Worm (Caenorhabditis elegans): ENCODE measurements around the gene C44B12.3.
A peak's percentile ranks its signal among the peaks of the same experiment; 100 is the strongest.

- TF ChIP-seq snpc-1.1 (tag; optimal IDR thresholded peaks at IDR 0.05; ENCODE audit: insufficient read depth) (no peak), athp-1 (tag; optimal IDR thresholded peaks at IDR 0.05) (no peak), unc-130 (GFP tag; optimal IDR thresholded peaks at IDR 0.05) (no peak), zfh-2 (GFP tag; conservative IDR thresholded peaks at IDR 0.05) (peak; percentile 89), repo-1 (tag; optimal IDR thresholded peaks at IDR 0.05) (no peak), dpff-1 (tag; optimal IDR thresholded peaks at IDR 0.05) (no peak), ceh-91 (GFP tag; IDR thresholded peaks at IDR 0.05) (no peak), lin-35 (GFP tag; optimal IDR thresholded peaks at IDR 0.05) (no peak), lin-26 (GFP tag; IDR thresholded peaks at IDR 0.05) (no peak), efl-1 (GFP tag; optimal IDR thresholded peaks at IDR 0.05) (no peak), snpc-1.3 (tag; optimal IDR thresholded peaks at IDR 0.05; ENCODE audit: insufficient read depth) (no peak), D2030.7 (GFP tag; IDR thresholded peaks at IDR 0.05) (no peak), ztf-3 (GFP tag; optimal IDR thresholded peaks at IDR 0.05) (no peak), sea-2 (GFP tag; IDR thresholded peaks at IDR 0.05) (no peak)
Measured at ce11 chrIV:1064289-1064848, 40.2 kb upstream of the C44B12.3 start.

Data from whole organism, young adult.